Worm (Caenorhabditis elegans) whole organism, L4/young adult: Measurements from ENCODE around the gene drd-50.
"Not testable (repeated sequence)": the region's sequence is repeated elsewhere in the genome, so short reads cannot be mapped to it uniquely, and the experiment has no call there.

ENCODE experiments used
- W03F9.2 ChIP-seq: fragments of 150-350 bp; optimal IDR thresholded peaks from 2 replicates; lab custom pipeline; 2014; ENCODE audit warnings: missing biosample characterization, missing genetic modification characterization
- dao-5 ChIP-seq: sonication (generic microtip); optimal IDR thresholded peaks from 2 replicates; lab custom pipeline; 2016; ENCODE audit warnings: missing genotype, missing genetic modification characterization, moderate library complexity, missing compliant biosample characterization
- him-1 ChIP-seq: sonication (generic microtip); optimal IDR thresholded peaks from 2 replicates; lab custom pipeline; 2016; ENCODE audit warnings: missing genotype, missing genetic modification reagents, missing genetic modification characterization, missing compliant biosample characterization

Gene drd-50

DNA sequence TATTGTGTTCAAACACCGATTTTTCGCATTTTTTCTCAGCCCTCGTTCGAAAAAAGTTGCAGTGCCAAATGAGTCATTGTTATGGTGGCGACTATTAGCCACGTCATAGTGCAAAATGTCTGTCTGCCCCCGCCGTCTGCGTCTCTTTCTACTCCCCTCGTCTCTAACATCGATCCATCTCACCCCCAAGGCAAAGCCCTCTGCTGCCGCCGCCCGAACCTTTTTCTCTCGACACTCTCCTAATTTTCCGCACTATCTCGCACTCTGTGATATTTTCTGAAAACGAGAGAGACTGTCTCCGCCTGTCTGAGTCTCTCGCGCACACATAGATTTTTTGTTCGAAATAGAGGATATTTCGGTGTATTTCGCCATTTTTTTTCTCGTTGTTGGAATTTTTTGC lies 24.4 kb upstream of the drd-50 start:
- TF ChIP-seq him-1 (tag; lab: Kevin White, UChicago) (peak; percentile 11), W03F9.2 (tag; lab: Kevin White, UChicago) (no peak)

DNA sequence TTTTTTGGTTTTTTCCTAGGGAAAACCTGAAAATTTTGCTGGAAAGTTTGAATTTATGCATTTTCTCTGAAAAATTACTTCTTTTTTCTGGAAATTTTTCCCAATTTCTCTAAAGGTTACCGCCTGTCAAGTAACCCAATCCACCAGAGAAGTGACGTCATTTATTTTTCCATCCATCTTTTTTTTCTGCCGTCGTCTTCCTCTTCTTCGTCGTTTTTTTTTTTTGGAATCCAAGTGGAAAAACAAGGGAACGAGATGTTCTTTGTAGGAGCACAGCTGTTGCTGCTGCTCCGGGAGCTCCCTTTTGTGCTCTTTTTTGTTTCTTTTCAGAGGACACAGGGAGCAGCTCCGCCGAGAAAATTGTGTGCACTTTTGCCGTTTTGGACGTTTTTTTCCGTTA lies 23.2 kb upstream of the drd-50 start:
- no peak for TF ChIP-seq him-1 (tag; lab: Kevin White, UChicago)
- no peak for TF ChIP-seq dao-5 (tag; lab: Kevin White, UChicago)
- no peak for TF ChIP-seq W03F9.2 (tag; lab: Kevin White, UChicago)

DNA sequence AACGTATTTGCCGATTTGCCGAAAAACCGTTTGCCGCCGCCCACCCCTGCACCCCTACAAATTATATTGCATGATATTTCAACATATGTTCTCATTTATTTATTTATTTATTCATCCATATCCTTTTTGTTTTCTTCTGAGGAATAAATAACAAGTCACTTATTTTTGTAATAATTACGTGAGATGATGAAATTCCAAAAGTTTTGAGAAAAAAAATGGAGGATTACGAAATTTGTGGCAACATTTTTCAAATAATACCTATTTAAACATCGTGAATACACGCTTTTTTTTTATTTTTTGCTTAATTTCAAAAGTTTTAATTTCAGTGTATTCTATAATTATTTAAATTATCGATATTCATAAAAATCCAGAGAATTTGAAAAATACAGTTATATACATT lies 20.6 kb upstream of the drd-50 start:
- TF ChIP-seq him-1 (tag; lab: Kevin White, UChicago) (no peak), dao-5 (tag; lab: Kevin White, UChicago) (no peak), W03F9.2 (tag; lab: Kevin White, UChicago) (no peak)

DNA sequence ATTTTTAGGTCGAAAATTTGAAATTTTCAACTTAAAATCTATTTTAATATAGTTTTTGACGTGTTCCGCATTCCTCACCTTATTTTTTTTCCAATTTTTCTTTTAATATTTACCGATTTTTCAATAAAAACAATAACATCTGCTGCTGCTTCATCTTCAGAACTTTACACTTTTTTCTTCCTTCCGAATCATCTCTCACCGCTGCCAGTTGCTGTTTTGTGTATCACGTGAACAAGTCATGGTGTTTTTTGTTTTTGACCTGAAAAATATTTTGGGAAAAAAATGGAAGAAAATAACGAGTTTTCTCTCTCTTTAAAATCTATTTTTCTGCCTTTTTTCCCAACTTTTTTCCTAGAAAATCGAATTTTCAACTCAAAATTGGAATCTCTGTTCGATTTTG lies 17.8 kb upstream of the drd-50 start:
- no peak for TF ChIP-seq W03F9.2 (tag; lab: Kevin White, UChicago)
- TF ChIP-seq dao-5 (tag; lab: Kevin White, UChicago), result no peak
- no peak for TF ChIP-seq him-1 (tag; lab: Kevin White, UChicago)

DNA sequence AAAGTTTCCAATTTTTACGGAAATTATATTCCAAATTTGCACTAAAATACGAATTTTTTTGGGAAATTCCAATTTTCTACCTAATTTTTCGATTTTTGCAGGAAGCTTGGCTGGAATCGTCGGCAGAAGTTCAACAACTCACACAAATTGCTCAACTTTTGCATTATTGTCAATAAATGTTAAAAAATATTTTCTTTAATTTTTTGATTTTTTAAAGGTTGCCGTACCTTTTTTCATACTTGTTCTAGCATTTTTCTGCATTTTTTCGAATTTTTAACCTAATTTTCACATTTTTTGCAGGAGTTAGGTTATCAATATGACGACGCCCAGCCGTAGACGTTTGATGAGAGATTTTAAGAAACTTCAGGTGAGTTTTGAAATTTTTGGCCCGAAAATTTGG lies 14.8 kb upstream of the drd-50 start, which contains the start of gene ubc-1:
Gene ubc-1, plus strand, starts transcription at position 301 of the 400 bp plus-strand sequence.
- no peak for TF ChIP-seq W03F9.2 (tag; lab: Kevin White, UChicago)

DNA sequence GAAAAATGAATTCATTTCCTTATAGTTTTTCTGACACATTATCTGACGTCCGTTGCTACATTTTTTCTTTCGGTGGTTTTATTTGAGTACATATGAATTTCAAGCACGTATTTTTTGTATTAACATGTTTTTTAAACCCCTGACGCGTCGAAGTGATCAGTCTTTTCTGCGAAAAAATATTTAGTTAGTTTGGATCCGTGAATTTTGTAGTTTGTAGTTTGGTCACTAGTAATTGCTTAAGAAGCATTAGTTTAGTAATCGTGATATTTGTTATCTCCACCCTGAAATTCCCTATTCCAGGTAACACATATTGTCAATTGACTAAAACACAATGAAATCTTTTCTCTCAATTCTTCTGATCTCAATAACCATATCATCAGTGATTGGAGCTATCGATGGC lies 8.8 kb upstream of the drd-50 start, which contains the start of gene C35B1.7:
Gene C35B1.7, plus strand, starts transcription at position 301 of the 400 bp plus-strand sequence.
- no peak for TF ChIP-seq W03F9.2 (tag; lab: Kevin White, UChicago)
- TF ChIP-seq dao-5 (tag; lab: Kevin White, UChicago), result no peak
- TF ChIP-seq him-1 (tag; lab: Kevin White, UChicago), result no peak

DNA sequence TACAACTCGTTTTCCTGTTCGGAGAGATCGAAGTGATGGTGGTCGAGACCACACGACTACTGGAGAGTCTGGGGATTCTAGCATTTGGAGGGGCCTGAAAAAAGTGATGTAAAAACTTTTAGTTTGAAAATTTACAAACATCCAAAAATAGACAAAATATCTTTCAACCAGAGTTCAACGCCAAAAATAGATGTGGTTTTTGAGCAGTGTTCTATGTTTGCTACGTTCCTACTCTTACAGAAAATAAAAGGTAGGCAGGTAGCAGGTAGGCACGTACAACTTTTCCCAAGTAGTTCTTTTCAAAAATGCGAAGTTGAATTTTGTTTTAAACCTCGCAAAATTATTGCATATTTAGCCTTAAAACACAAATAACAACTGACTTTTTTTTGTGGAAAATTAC lies 5.1 kb upstream of the drd-50 start, which contains the start of gene F49F1.14:
Gene F49F1.14, minus strand, starts transcription at position 101 of the 400 bp plus-strand sequence.
- TF ChIP-seq dao-5 (tag; lab: Kevin White, UChicago) (no peak), W03F9.2 (tag; lab: Kevin White, UChicago) (no peak), him-1 (tag; lab: Kevin White, UChicago) (no peak)

DNA sequence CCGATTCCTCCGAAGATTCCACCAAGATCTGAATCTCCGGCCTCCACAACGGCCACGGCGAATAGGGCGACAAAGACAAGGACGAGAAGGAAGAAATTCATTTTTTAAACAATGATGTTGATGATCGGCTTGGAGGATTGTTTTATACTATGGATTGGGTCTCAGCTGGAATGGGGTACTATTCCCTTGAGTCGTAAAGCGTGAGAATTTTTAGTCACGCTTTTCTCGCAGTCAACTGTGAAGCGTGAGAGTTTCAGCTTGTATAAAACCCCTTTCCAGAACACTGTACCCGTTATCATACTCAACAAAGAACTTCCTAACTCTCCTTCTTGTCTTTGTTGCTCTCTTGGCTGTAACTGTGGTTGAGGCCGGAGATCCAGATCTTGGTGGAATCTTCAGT lies 3.0 kb upstream of the drd-50 start, which contains the start of gene F49F1.15:
Gene F49F1.15, minus strand, starts transcription at position 101 of the 400 bp plus-strand sequence.
- TF ChIP-seq dao-5 (tag; lab: Kevin White, UChicago), result no peak
- TF ChIP-seq him-1 (tag; lab: Kevin White, UChicago), result no peak
- TF ChIP-seq W03F9.2 (tag; lab: Kevin White, UChicago), result no peak

DNA sequence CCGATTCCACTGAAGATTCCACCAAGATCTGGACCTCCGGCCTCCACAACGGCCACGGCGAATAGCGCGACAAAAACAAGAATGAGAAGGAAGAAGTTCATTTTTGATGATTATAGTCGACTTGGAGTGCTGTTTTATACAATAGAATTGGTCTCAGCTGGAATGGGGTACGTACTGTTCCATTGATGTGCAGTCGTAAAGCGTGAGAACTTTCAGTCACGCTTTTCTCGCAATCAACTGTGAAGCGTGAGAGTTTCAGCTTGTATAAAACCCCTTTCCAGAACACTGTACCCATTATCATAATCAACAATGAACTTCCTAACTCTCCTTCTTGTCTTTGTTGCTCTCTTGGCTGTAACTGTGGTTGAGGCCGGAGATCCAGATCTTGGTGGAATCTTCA lies 1.9 kb upstream of the drd-50 start, which contains the start of the genes F49F1.4 and F49F1.2:
Gene F49F1.4, minus strand, starts transcription at position 101 of the 400 bp plus-strand sequence.
Gene F49F1.2, plus strand, starts transcription at position 310 of the 400 bp plus-strand sequence.
- TF ChIP-seq him-1 (tag; lab: Kevin White, UChicago), result no peak
- no peak for TF ChIP-seq W03F9.2 (tag; lab: Kevin White, UChicago)
- no peak for TF ChIP-seq dao-5 (tag; lab: Kevin White, UChicago)

DNA sequence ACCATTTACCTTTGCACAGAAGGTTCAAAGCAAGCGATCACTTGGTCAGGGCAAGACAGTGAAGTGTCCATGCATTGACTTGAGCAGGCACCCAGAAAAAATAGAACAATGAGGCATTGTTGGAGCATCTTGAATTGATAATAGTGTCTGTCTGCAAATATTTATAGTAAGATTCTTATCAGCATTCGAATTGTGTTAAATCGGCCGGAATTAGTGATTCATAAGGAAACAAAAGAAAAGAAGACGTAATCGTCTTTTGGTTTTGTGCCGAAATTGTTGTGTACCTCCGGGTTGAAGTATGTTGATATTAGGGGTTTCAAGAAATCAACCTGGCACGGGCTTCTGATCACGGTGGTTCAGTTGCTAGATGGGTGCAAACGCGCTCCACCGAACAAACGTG lies 2.7 kb downstream of the drd-50 start, which contains the start of gene F49F1.5:
Gene F49F1.5, minus strand, starts transcription at position 153 of the 400 bp plus-strand sequence.
- no peak for TF ChIP-seq dao-5 (tag; lab: Kevin White, UChicago)
- no peak for TF ChIP-seq him-1 (tag; lab: Kevin White, UChicago)
- no peak for TF ChIP-seq W03F9.2 (tag; lab: Kevin White, UChicago)

DNA sequence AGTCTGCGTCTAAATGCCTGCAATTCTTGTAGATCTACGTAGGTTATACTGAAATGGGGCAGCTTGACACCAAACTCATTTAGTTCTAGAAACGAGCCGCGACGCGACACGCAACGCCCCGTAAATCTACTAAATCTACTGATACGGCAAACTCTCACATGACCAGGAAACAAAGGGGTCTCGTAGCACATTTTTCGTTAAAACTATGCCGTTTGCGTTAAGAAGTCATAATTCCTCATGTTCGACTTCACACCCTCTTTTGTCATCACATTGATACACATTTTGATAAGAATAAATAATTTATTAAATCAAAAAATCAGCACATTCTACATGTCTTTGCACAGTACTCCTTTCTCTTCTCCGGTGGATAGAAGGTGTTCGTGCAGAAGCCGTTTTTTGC lies 3.5 kb downstream of the drd-50 start:
- TF ChIP-seq him-1 (tag; lab: Kevin White, UChicago) (no peak), dao-5 (tag; lab: Kevin White, UChicago) (no peak)

DNA sequence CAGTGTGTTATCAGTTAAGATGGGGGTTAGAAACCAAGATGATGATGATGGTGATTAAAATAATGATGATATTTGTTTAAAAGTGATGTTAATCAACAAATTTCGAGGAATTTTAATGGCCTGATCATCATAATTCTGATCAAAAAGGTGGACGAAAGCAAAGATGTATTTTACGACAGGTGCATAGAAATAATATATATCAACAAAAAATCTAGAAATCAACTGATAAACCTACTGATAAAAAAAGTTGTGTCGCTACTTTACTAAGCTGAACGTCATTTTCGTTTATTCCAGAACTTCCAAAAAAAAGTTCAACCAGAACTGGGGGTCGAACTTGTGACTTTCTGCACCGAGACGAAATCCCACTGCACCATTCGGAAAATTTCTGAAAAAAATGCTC lies 5.6 kb downstream of the drd-50 start, which contains the start of gene mul-1:
Gene mul-1, minus strand, starts transcription at position 84 of the 400 bp plus-strand sequence.
- no peak for TF ChIP-seq W03F9.2 (tag; lab: Kevin White, UChicago)

DNA sequence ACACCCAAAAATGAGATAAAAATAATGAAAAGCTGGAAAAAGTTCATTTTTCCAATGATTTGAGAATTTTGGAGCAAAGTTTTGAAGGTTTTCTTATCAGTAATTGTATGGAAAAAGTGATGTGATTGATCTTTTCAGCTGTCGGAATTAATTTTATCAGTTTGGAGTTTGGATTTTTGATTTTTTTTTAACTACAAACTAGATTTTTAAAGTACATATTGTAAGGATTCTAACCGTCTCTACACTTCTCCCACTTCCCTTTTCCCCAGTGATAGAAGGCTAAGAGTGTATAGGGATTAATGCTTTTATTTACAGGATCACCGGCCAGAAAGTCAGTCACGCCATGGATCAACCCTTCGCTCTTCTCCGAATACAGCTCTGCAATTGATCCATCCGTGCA lies 8.1 kb downstream of the drd-50 start, which contains the start of gene F49F1.7:
Gene F49F1.7, minus strand, starts transcription at position 101 of the 400 bp plus-strand sequence.
- not testable (repeated sequence) for TF ChIP-seq him-1, W03F9.2, dao-5 (tag; lab: Kevin White, UChicago)

DNA sequence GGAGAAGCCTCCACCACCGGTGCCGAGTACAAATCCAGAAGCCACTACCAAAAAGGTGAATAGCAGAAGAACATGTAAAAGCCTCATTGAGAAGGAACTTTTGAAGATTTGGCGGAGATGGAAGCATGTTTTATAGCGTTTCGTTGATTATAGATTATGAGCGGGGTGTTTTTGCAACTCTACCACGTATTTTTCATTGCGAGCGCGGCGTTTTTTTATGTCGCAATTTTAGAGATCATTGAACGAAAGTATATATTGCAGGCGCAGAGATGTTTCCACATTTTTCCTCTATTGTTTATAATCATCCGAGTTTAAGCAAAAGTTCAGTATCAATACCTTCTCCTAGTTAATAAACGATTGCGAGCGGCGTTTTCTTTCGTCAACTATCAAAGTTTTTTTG lies 18.2 kb downstream of the drd-50 start, which contains the start of gene F49F1.17:
Gene F49F1.17, minus strand, starts transcription at position 101 of the 400 bp plus-strand sequence.
- TF ChIP-seq dao-5 (tag; lab: Kevin White, UChicago), result no peak
- no peak for TF ChIP-seq him-1 (tag; lab: Kevin White, UChicago)
- no peak for TF ChIP-seq W03F9.2 (tag; lab: Kevin White, UChicago)
